Worm (Caenorhabditis elegans): ENCODE data around the gene gln-3.
A peak's percentile ranks its signal among the peaks of the same experiment; 100 is the strongest.

The gln-3 gene

ce11 chrIV:16169443-16170105 is 904 bp downstream of the gln-3 start (continued):
- TF ChIP-seq Y79H2A.3 (GFP tag; conservative IDR thresholded peaks at IDR 0.05) (no peak), somi-1 (GFP tag; optimal IDR thresholded peaks at IDR 0.05) (no peak), sdz-38 (tag; optimal IDR thresholded peaks at IDR 0.05) (no peak), lir-1 (GFP tag; conservative IDR thresholded peaks at IDR 0.05) (no peak), Y56A3A.18 (GFP tag; IDR thresholded peaks at IDR 0.05) (no peak), ets-4 (GFP tag; optimal IDR thresholded peaks at IDR 0.05) (peak; percentile 15), fkh-3 (tag; optimal IDR thresholded peaks at IDR 0.05) (no peak), K11D2.4 (GFP tag; IDR thresholded peaks at IDR 0.05) (no peak; the same call in 1 of the 2 replicates), rec-8 (tag; optimal IDR thresholded peaks at IDR 0.05) (no peak), lsl-1 (GFP tag; optimal IDR thresholded peaks at IDR 0.05) (no peak), let-607 (tag; optimal IDR thresholded peaks at IDR 0.05) (no peak), Y53G8AR.9 (GFP tag; conservative IDR thresholded peaks at IDR 0.05) (peak; percentile 58), nfya-1 (tag; optimal IDR thresholded peaks at IDR 0.05; ENCODE audit: borderline replicate concordance, insufficient read depth) (no peak), nhr-120 (GFP tag; IDR thresholded peaks at IDR 0.05) (no peak), atf-7 (tag; optimal IDR thresholded peaks at IDR 0.05) (no peak), madf-6 (GFP tag; IDR thresholded peaks at IDR 0.05) (no peak), repo-1 (tag; optimal IDR thresholded peaks at IDR 0.05) (peak; percentile 20), ama-1 (optimal IDR thresholded peaks at IDR 0.05) (no peak), ama-1 (GFP tag; optimal IDR thresholded peaks at IDR 0.05) (no peak), lin-54 (GFP tag; optimal IDR thresholded peaks at IDR 0.05) (no peak), Y67H2A.10 (GFP tag; conservative IDR thresholded peaks at IDR 0.05) (no peak), B0261.1 (tag; optimal IDR thresholded peaks at IDR 0.05) (no peak), die-1 (tag; optimal IDR thresholded peaks at IDR 0.05) (no peak), him-1 (tag; optimal IDR thresholded peaks at IDR 0.05) (no peak), hlh-26 (GFP tag; conservative IDR thresholded peaks at IDR 0.05) (no peak), mcd-1 (GFP tag; IDR thresholded peaks at IDR 0.05) (no peak), nfya-2 (GFP tag; IDR thresholded peaks at IDR 0.05) (no peak; the same call in 1 of the 2 replicates), F33H1.4 (GFP tag; IDR thresholded peaks at IDR 0.05) (no peak), F39B2.1 (GFP tag; IDR thresholded peaks at IDR 0.05) (no peak), nhr-80 (tag; optimal IDR thresholded peaks at IDR 0.05) (peak; percentile 30), zim-3 (tag; optimal IDR thresholded peaks at IDR 0.05) (no peak), aptf-2 (GFP tag; conservative IDR thresholded peaks at IDR 0.05) (no peak)

- TF ChIP-seq gei-17 (GFP tag; optimal IDR thresholded peaks at IDR 0.05) (peak; percentile 11), F10E7.11 (tag; optimal IDR thresholded peaks at IDR 0.05) (no peak), K12H6.12 (tag; optimal IDR thresholded peaks at IDR 0.05) (peak; percentile 1), zfh-2 (GFP tag; conservative IDR thresholded peaks at IDR 0.05) (peak; percentile 73), nfyb-1 (GFP tag; IDR thresholded peaks at IDR 0.05) (0 out of 2 replicates have a peak, but pooled peaks have one; percentile 52), dox-1 (GFP tag; IDR thresholded peaks at IDR 0.05) (0 out of 2 replicates have a peak, but pooled peaks have one; percentile 15), mcd-1 (GFP tag; IDR thresholded peaks at IDR 0.05) (peak; percentile 41; the same call in 1 of the 2 replicates), Y56A3A.18 (GFP tag; IDR thresholded peaks at IDR 0.05) (0 out of 2 replicates have a peak, but pooled peaks have one; percentile 10), pha-4 (tag; optimal IDR thresholded peaks at IDR 0.05) (no peak), repo-1 (tag; optimal IDR thresholded peaks at IDR 0.05) (peak; percentile 72), snpc-4 (GFP tag; optimal IDR thresholded peaks at IDR 0.05) (no peak), snpc-4 (tag; optimal IDR thresholded peaks at IDR 0.05) (peak in 2 of 4 experiments; percentile 28 to 78), snpc-1.1 (tag; optimal IDR thresholded peaks at IDR 0.05; ENCODE audit: insufficient read depth) (no peak)
These were observed 1.6 kb downstream of the gln-3 start for ce11 chrIV:16168702-16169440.
